Fruit fly (Drosophila melanogaster) whole organism, adult: ENCODE results near the gene RecQ5.

Experiments used
- CG11617 ChIP-seq: fragments of 200-800 bp; sonication (Bioruptor generic); optimal IDR thresholded peaks from 2 replicates; lab custom pipeline; 2017; ENCODE audit warnings: mild to moderate bottlenecking, missing biosample characterization, missing genetic modification reagents, missing genetic modification characterization
- CG12768 ChIP-seq: fragments of 200-800 bp; sonication (Bioruptor generic); optimal IDR thresholded peaks from 2 replicates; lab custom pipeline; 2017; ENCODE audit warnings: missing biosample characterization, missing genetic modification characterization, mild to moderate bottlenecking, moderate library complexity, missing genetic modification reagents
- CG14711 ChIP-seq: fragments of 200-800 bp; sonication (Bioruptor generic); optimal IDR thresholded peaks from 2 replicates; lab custom pipeline; 2018; ENCODE audit warnings: missing biosample characterization, mild to moderate bottlenecking, missing genetic modification characterization, moderate library complexity
- CG1620 ChIP-seq: fragments of 200-800 bp; sonication (Bioruptor generic); optimal IDR thresholded peaks from 2 replicates; lab custom pipeline; 2016; ENCODE audit warnings: missing biosample characterization, missing genetic modification characterization
- CG33017 ChIP-seq: fragments of 200-800 bp; sonication (Bioruptor generic); optimal IDR thresholded peaks from 2 replicates; lab custom pipeline; 2018; ENCODE audit warnings: missing biosample characterization, mild to moderate bottlenecking, missing genetic modification characterization, moderate library complexity
- CG5204 ChIP-seq: fragments of 200-800 bp; sonication (Bioruptor generic); optimal IDR thresholded peaks from 2 replicates; lab custom pipeline; 2016; ENCODE audit warnings: missing biosample characterization, missing genetic modification characterization
- CG7045 ChIP-seq: fragments of 200-800 bp; sonication (Bioruptor generic); optimal IDR thresholded peaks from 2 replicates; lab custom pipeline; 2017; ENCODE audit warnings: missing biosample characterization, mild to moderate bottlenecking, missing genetic modification characterization
- CG7101 ChIP-seq: fragments of 200-800 bp; sonication (Bioruptor generic); optimal IDR thresholded peaks from 2 replicates; lab custom pipeline; 2018; ENCODE audit warnings: missing biosample characterization, mild to moderate bottlenecking, missing genetic modification characterization, moderate library complexity
- Clk ChIP-seq: fragments of 200-800 bp; sonication (Bioruptor generic); optimal IDR thresholded peaks from 2 replicates; lab custom pipeline; 2017; ENCODE audit warnings: missing biosample characterization, missing genetic modification characterization
- Crg-1 ChIP-seq: fragments of 200-800 bp; sonication (Bioruptor generic); optimal IDR thresholded peaks from 2 replicates; lab custom pipeline; 2016; ENCODE audit warnings: missing biosample characterization, missing genetic modification characterization
- Hr96 ChIP-seq: fragments of 200-800 bp; sonication (Bioruptor generic); optimal IDR thresholded peaks from 2 replicates; lab custom pipeline; 2016; ENCODE audit warnings: missing biosample characterization, missing genetic modification characterization
- Mnt ChIP-seq: fragments of 200-800 bp; sonication (Bioruptor generic); optimal IDR thresholded peaks from 2 replicates; lab custom pipeline; 2016; ENCODE audit warnings: missing biosample characterization, mild to moderate bottlenecking, missing genetic modification characterization
- bab1 ChIP-seq: fragments of 200-800 bp; sonication (Bioruptor generic); optimal IDR thresholded peaks from 3 replicates; lab custom pipeline; 2019; ENCODE audit warnings: missing biosample characterization, mild to moderate bottlenecking, missing genetic modification characterization, moderate library complexity
- cic ChIP-seq: fragments of 200-800 bp; sonication (Bioruptor generic); optimal IDR thresholded peaks from 2 replicates; lab custom pipeline; 2017; ENCODE audit warnings: missing biosample characterization, mild to moderate bottlenecking, missing genetic modification characterization, moderate library complexity
- cnc ChIP-seq, 2 experiments: fragments of >200 bp; optimal IDR thresholded peaks; 2 replicates each; lab custom pipeline; 2017
- kay ChIP-seq: fragments of 200-800 bp; sonication (Bioruptor generic); peaks from one replicate; lab custom pipeline; 2016; ENCODE audit warnings: missing biosample characterization, missing genetic modification characterization, borderline replicate concordance
- ovo ChIP-seq: fragments of 200-800 bp; sonication (Bioruptor generic); optimal IDR thresholded peaks from 2 replicates; lab custom pipeline; 2016; ENCODE audit warnings: missing biosample characterization, missing genetic modification characterization
- pad ChIP-seq: fragments of 200-800 bp; sonication (Bioruptor generic); optimal IDR thresholded peaks from 3 replicates; lab custom pipeline; 2017; ENCODE audit warnings: missing biosample characterization, missing genetic modification characterization, mild to moderate bottlenecking, moderate library complexity, missing genetic modification reagents
- tj ChIP-seq: fragments of 200-800 bp; sonication (Bioruptor generic); optimal IDR thresholded peaks from 3 replicates; lab custom pipeline; 2017; ENCODE audit warnings: missing biosample characterization, mild to moderate bottlenecking, missing genetic modification characterization, moderate library complexity
- toe ChIP-seq: fragments of 200-800 bp; sonication (Bioruptor generic); optimal IDR thresholded peaks from 2 replicates; lab custom pipeline; 2016; ENCODE audit warnings: missing biosample characterization, missing genetic modification characterization

RecQ5 gene

DNA sequence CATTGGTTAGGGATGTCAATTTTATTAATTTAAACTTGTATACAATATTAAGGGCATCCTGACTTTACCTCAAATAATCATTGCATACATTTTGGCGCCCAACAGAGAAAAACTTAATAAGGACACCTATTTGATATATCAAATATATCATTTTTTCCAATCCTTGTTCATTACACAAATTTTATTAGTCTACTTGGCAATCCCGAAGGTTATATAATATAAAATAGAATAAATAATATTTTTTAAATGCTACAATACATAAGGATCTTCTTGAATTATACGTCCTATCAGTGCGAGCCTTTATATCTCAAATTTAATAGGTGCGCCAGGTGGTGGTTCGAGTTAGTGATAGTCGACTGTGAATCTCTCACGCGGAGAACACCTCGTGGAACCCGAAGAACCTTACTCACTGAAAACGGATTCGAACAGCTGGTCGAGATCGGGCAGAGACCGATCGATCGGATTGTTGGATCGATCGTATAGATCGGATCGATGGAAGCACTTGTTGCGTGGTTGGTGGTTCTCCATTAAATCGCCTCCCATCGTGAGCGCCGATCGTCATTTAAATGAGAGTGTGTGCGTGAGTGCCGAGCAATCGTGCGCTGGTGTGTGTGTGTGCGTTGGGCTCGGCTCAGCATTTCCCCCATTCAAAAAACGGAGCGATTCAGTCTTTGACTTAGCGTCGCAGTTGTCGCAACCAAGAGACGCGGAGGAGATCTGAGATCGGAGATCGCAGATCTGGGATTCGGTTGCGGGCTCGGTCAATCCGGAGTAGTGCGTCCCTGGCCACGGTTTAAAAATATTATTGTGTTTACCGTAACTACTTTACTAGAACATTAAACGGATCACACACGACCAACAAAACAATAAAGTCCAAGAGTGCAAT is 17.8 kb downstream of the RecQ5 start, which contains the start of gene shd:
TSS of gene shd (plus strand) at position 667 of the 886 bp plus-strand sequence.
- TF ChIP-seq cic (GFP tag; lab: Kevin White, UChicago) = peak; percentile 47
- peak; percentile 46 for TF ChIP-seq tj (GFP tag; lab: Kevin White, UChicago)
- TF ChIP-seq Crg-1 = no peak
- peak; percentile 19 for TF ChIP-seq kay (GFP tag; lab: Kevin White, UChicago)

DNA sequence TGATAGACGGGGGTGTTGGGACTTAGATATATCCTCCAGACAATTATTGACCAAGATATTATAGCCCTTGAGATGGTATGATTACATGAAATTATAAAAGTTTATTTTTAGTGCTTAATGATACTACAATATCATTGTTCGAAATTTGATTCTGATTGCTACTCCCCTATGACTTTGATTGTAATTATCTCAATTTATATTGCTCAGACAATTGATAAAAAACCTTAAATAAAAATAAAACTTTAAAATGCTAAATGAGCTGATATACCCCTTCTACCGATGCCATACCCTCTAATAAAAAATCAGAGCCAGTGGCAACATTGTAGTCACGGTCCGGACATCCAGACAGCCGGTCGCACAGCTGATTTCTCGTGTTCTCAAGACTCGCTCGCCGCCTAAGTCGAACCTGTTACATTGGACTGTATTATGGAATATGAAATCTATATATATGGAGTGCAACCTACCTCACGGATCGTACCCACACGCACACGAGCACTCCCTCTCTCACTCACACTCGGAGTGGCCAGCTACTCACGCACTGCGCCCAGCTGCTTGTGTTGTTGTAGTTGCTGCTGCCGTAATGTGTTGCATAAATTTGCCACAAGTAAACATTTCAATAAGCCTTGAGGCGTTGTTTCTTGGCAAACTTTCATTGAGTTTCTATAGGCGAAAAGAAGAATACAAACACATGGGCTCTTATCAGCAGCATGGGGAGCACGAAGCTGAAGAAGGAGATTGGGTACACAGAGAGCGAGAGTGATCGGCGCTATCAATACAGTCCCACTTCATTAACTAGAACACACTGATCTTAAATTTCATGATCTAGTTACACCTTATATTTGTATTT is 18.7 kb downstream of the RecQ5 start:
- TF ChIP-seq Crg-1 = no peak
- TF ChIP-seq bab1 = no peak
- no peak for TF ChIP-seq CG12768 (GFP tag; lab: Kevin White, UChicago)
- TF ChIP-seq Hr96 (GFP tag; lab: Kevin White, UChicago) = no peak
- TF ChIP-seq CG1620 = no peak
- no peak for TF ChIP-seq CG7101 (tag; lab: Kevin White, UChicago)
- no peak for TF ChIP-seq cic (GFP tag; lab: Kevin White, UChicago)
- no peak for TF ChIP-seq CG33017 (tag; lab: Kevin White, UChicago)
- no peak for TF ChIP-seq CG7045 (GFP tag; lab: Kevin White, UChicago)
- no peak for TF ChIP-seq tj (GFP tag; lab: Kevin White, UChicago)
- no peak for TF ChIP-seq kay (GFP tag; lab: Kevin White, UChicago)
- TF ChIP-seq CG11617 (GFP tag; lab: Kevin White, UChicago) = no peak
- TF ChIP-seq CG14711 = no peak
- no peak for TF ChIP-seq Mnt (GFP tag; lab: Kevin White, UChicago)
- TF ChIP-seq pad (GFP tag; lab: Kevin White, UChicago) = no peak

DNA sequence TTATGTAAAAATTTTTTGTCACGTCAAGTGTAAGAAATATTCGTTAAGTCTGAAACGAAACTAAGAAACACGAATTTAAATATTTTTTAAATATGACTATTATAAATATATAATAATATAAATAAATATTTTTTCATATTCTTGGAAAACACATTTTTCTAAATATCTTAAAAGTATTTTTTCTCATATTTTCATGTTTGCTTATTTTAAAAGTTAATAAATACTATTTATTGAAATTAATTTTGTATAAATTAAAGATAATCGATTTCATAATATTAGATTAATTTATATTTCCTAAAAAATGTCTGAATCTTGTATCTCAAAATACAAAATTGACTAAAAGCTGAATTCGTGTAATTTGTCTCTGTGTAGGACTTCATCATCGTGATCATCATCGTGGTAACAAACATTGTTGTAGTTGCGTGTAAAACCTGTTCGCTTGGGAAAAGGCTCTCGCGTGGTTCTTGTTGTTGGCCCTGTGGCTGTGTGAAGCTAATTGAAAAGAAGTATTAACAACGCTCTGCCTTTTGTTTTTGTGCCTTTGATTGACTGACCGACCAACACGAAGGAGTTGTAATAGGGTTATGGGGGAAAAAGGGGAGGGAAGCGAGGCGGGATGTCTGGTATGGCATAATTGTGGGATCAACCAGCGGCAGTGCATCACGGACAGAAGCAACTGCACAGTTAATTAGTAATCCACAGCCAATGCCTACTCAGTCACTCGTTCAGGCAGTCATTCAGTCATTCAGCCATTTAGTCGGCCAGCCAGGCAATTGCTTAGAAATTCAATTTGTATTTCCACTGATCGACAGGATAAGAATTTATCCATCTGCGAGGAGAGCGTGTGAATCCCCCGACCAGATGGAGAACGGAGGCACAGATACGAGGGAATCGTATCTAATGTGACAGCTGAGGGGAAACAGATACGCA is 20.2 kb downstream of the RecQ5 start:
- TF ChIP-seq Clk (GFP tag; lab: Kevin White, UChicago) (no peak), tj (GFP tag; lab: Kevin White, UChicago) (no peak), CG7101 (tag; lab: Kevin White, UChicago) (no peak), CG33017 (tag; lab: Kevin White, UChicago) (no peak), CG12768 (GFP tag; lab: Kevin White, UChicago) (no peak), toe (GFP tag; lab: Kevin White, UChicago) (no peak), CG11617 (GFP tag; lab: Kevin White, UChicago) (no peak)

DNA sequence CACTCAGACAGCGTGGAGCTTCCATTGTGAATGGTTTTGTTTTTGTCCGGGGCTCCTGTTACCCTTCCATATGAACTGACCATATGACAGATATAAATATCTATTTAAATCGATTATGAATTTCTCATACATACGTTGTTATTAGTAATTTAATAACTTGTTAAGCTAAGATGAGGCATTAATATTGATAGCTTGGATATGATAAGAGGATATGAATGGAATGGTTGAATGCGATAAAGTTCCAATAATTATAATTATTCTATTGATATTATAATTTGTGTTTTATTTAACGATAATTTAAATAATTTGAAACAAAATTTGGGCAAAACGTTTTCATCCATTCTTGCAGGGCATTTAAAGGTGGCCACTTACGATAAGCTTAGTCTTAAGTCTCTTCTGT is 21.4 kb downstream of the RecQ5 start:
- TF ChIP-seq CG12768 (GFP tag; lab: Kevin White, UChicago) (no peak), Mnt (GFP tag; lab: Kevin White, UChicago) (no peak), CG5204 (GFP tag; lab: Kevin White, UChicago) (no peak), CG11617 (GFP tag; lab: Kevin White, UChicago) (no peak), Clk (GFP tag; lab: Kevin White, UChicago) (no peak), cnc (optimal IDR thresholded peaks at IDR 0.05; lab: Kevin White, UChicago) (no peak), Crg-1 (no peak), ovo (no peak), CG7101 (tag; lab: Kevin White, UChicago) (no peak), CG1620 (no peak), cic (GFP tag; lab: Kevin White, UChicago) (no peak)

DNA sequence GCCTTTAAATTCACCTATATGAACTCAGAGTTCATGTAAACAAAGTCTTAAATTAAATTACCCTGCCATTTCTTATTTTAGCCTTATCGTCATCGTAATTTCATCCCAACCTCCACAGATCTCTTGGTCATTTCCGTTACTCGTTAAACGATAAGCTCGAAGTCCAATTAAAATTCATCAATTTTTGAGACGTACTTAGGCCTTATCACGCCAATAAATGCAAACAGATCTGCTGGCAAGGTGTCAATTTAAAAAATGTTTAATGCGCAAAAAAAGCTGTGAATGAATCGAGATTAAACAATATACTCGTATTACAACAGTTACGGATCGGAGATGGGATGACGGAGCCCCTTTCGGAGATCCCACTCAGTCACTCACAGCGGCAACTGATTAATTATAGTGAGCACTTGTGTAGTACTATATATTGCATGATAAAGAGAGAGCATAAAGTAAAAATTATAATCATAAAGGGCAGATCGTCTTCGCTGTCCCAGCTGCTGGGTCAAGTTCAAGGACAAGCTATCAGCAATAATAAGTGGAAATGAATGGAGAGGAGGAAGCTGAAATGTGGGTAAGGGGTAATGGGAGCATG is 22.6 kb downstream of the RecQ5 start:
- no peak for TF ChIP-seq Clk (GFP tag; lab: Kevin White, UChicago)
- no peak for TF ChIP-seq CG7045 (GFP tag; lab: Kevin White, UChicago)
- TF ChIP-seq tj (GFP tag; lab: Kevin White, UChicago) = peak; percentile 10
- TF ChIP-seq CG33017 (tag; lab: Kevin White, UChicago) = no peak
- TF ChIP-seq CG11617 (GFP tag; lab: Kevin White, UChicago) = no peak
- TF ChIP-seq cic (GFP tag; lab: Kevin White, UChicago) = peak; percentile 86
- no peak for TF ChIP-seq CG5204 (GFP tag; lab: Kevin White, UChicago)
- no peak for TF ChIP-seq kay (GFP tag; lab: Kevin White, UChicago)
